Worm (Caenorhabditis elegans) whole organism, L3 larva: ENCODE results near the gene Y69A2AR.22.

ENCODE experiments used
- aly-2 ChIP-seq: fragments of 150-350 bp; optimal IDR thresholded peaks from 2 replicates; lab custom pipeline; 2014; ENCODE audit warnings: missing biosample characterization, missing genetic modification characterization
- ceh-82 ChIP-seq: fragments of 150-350 bp; optimal IDR thresholded peaks from 2 replicates; lab custom pipeline; 2014; ENCODE audit warnings: missing biosample characterization, missing genetic modification characterization
- egl-27 ChIP-seq: sonication (generic microtip); optimal IDR thresholded peaks from 4 replicates; lab custom pipeline; 2017; ENCODE audit warnings: missing biosample characterization, missing genetic modification reagents, missing genetic modification characterization
- egl-5 ChIP-seq: fragments of 150-350 bp; optimal IDR thresholded peaks from 2 replicates; lab custom pipeline; 2017; ENCODE audit warnings: missing biosample characterization, missing genetic modification reagents, missing genetic modification characterization, inconsistent platforms
- elt-1 ChIP-seq: fragments of 150-350 bp; optimal IDR thresholded peaks from 2 replicates; lab custom pipeline; 2014; ENCODE audit warnings: missing biosample characterization, missing genetic modification characterization
- elt-2 ChIP-seq: sonication (generic microtip); optimal IDR thresholded peaks from 2 replicates; lab custom pipeline; 2016; ENCODE audit warnings: missing genetic modification reagents, mild to moderate bottlenecking, missing genetic modification characterization, missing compliant biosample characterization
- eor-1 ChIP-seq, 2 experiments: fragments of 150-350 bp; optimal IDR thresholded peaks; 2 replicates each; lab custom pipeline; 2014 to 2018; ENCODE audit warnings: missing biosample characterization in 2 of 2, missing genetic modification characterization in 2 of 2
- fkh-2 ChIP-seq: fragments of 150-350 bp; optimal IDR thresholded peaks from 2 replicates; lab custom pipeline; 2014; ENCODE audit warnings: missing biosample characterization, missing genetic modification reagents, missing genetic modification characterization
- nhr-11 ChIP-seq: fragments of 150-350 bp; optimal IDR thresholded peaks from 2 replicates; lab custom pipeline; 2014; ENCODE audit warnings: missing biosample characterization, missing genetic modification characterization
- nhr-237 ChIP-seq: fragments of 150-350 bp; optimal IDR thresholded peaks from 2 replicates; lab custom pipeline; 2014; ENCODE audit warnings: missing biosample characterization, missing genetic modification characterization
- nhr-25 ChIP-seq: sonication (generic microtip); optimal IDR thresholded peaks from 2 replicates; lab custom pipeline; 2017; ENCODE audit warnings: missing biosample characterization, missing genetic modification characterization
- nhr-28 ChIP-seq: fragments of 150-350 bp; optimal IDR thresholded peaks from 2 replicates; lab custom pipeline; 2014; ENCODE audit warnings: missing biosample characterization, missing genetic modification characterization
- nhr-43 ChIP-seq: sonication (generic microtip); optimal IDR thresholded peaks from 2 replicates; lab custom pipeline; 2016; ENCODE audit warnings: mild to moderate bottlenecking, missing genetic modification characterization, missing compliant biosample characterization; ENCODE audit not compliant: poor library complexity, severe bottlenecking
- nhr-67 ChIP-seq: fragments of 150-350 bp; optimal IDR thresholded peaks from 2 replicates; lab custom pipeline; 2014; ENCODE audit warnings: missing biosample characterization, missing genetic modification characterization
- nhr-77 ChIP-seq: fragments of 150-350 bp; optimal IDR thresholded peaks from 2 replicates; lab custom pipeline; 2014; ENCODE audit warnings: missing biosample characterization, missing genetic modification characterization
- pha-4 ChIP-seq: fragments of 150-350 bp; optimal IDR thresholded peaks from 2 replicates; lab custom pipeline; 2014; ENCODE audit warnings: missing biosample characterization, missing genetic modification reagents, missing genetic modification characterization
- pqm-1 ChIP-seq: fragments of 150-350 bp; optimal IDR thresholded peaks from 2 replicates; lab custom pipeline; 2017; ENCODE audit warnings: missing biosample characterization, missing genetic modification characterization, inconsistent platforms
- tbx-2 ChIP-seq: sonication (generic microtip); optimal IDR thresholded peaks from 2 replicates; lab custom pipeline; 2016; ENCODE audit warnings: mild to moderate bottlenecking, missing genetic modification characterization, missing compliant biosample characterization
- zag-1 ChIP-seq: fragments of 150-350 bp; optimal IDR thresholded peaks from 2 replicates; lab custom pipeline; 2014; ENCODE audit warnings: missing biosample characterization, missing genetic modification characterization
- ztf-4 ChIP-seq: fragments of 150-350 bp; optimal IDR thresholded peaks from 2 replicates; lab custom pipeline; 2014; ENCODE audit warnings: missing biosample characterization, missing genetic modification characterization

Y69A2AR.22 gene

ce11 chrIV:2455128-2455527, 52.6 kb downstream of the Y69A2AR.22 start:
- TF ChIP-seq nhr-11, result no peak
- no peak for TF ChIP-seq ceh-82 (tag; lab: Kevin White, UChicago)
- TF ChIP-seq nhr-237 (tag; lab: Kevin White, UChicago), result no peak
- TF ChIP-seq nhr-77, result no peak
- TF ChIP-seq ztf-4 (tag; lab: Kevin White, UChicago), result no peak
- TF ChIP-seq tbx-2 (tag; lab: Kevin White, UChicago), result no peak
- no peak for TF ChIP-seq nhr-28 (tag; lab: Kevin White, UChicago)
- no peak for TF ChIP-seq zag-1
- no peak for TF ChIP-seq nhr-43
- TF ChIP-seq elt-2, result no peak
- no peak for TF ChIP-seq fkh-2
- no peak for TF ChIP-seq aly-2
- TF ChIP-seq egl-27 (tag; lab: Kevin White, UChicago), result no peak
- no peak for TF ChIP-seq egl-5
- TF ChIP-seq nhr-67 (tag; lab: Kevin White, UChicago), result no peak
- TF ChIP-seq eor-1 (tag; optimal IDR thresholded peaks at IDR 0.05; lab: Kevin White, UChicago), result no peak
- no peak for TF ChIP-seq elt-1 (tag; lab: Kevin White, UChicago)
- TF ChIP-seq pha-4 (tag; lab: Kevin White, UChicago), result no peak
- no peak for TF ChIP-seq nhr-25 (tag; lab: Kevin White, UChicago)
- no peak for TF ChIP-seq pqm-1 (tag; lab: Kevin White, UChicago)
